Worm (Caenorhabditis elegans): ENCODE data around the gene fbxb-22.

DNA sequence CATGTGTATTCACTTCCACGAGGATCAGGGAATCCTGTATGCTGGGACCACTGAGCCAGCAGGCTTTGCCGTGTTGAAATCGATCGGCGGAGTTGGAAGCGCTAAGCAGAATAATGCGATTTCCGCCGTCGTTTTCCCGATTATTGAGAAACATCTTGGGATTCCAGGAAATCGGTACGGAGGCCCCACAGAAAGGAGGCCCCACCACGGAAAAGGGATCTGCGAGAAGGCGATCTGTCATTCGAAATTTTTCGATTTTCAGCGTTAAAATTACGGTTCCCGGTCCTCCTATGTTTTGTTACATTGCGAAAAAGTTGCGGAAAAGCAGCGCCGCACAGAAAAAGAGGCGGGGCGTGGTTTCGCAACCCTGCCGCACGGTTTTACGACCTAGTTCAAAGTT lies 35.2 kb downstream of the fbxb-22 start:
- TF ChIP-seq W03F9.2 (tag; optimal IDR thresholded peaks at IDR 0.05) = no peak
- TF ChIP-seq dao-5 (tag; optimal IDR thresholded peaks at IDR 0.05) = no peak
- no peak for TF ChIP-seq him-1 (tag; optimal IDR thresholded peaks at IDR 0.05)

All from whole organism, L4/young adult.